Fruit fly (Drosophila melanogaster) whole organism, embryonic: ENCODE results near the gene CG7860.

Experiments
- Ada2b ChIP-seq: fragments of 200-800 bp; sonication (Bioruptor generic); IDR thresholded peaks from 2 replicates; pipeline ENCODE4 v1.3.6; 2022; ENCODE audit warnings: missing biosample characterization, missing genetic modification characterization
- Adf1 ChIP-seq: fragments of 200-800 bp; sonication (Bioruptor generic); IDR thresholded peaks from 2 replicates; pipeline ENCODE4 v1.3.6; 2022; ENCODE audit warnings: missing biosample characterization, missing genetic modification characterization
- Asciz ChIP-seq: fragments of 200-800 bp; sonication (Bioruptor generic); optimal IDR thresholded peaks from 2 replicates; lab custom pipeline; 2017; ENCODE audit warnings: missing biosample characterization, mild to moderate bottlenecking, missing genetic modification characterization, missing genetic modification reagents
- Atf6 ChIP-seq: fragments of 200-800 bp; sonication (Bioruptor generic); IDR thresholded peaks from 2 replicates; pipeline ENCODE4 v1.3.6; 2022; ENCODE audit warnings: missing biosample characterization, missing genetic modification characterization
- CG10654 ChIP-seq: fragments of 200-800 bp; sonication (Bioruptor generic); optimal IDR thresholded peaks from 2 replicates; lab custom pipeline; 2016; ENCODE audit warnings: missing biosample characterization, missing genetic modification characterization
- CG11560 ChIP-seq: fragments of 200-800 bp; sonication (Bioruptor generic); IDR thresholded peaks from 3 replicates; pipeline ENCODE4 v1.3.6; 2022; ENCODE audit warnings: missing biosample characterization, missing genetic modification characterization
- CG13123 ChIP-seq: fragments of 200-800 bp; sonication (Bioruptor generic); optimal IDR thresholded peaks from 2 replicates; lab custom pipeline; 2016; ENCODE audit warnings: missing biosample characterization, missing genetic modification characterization
- CG13424 ChIP-seq: fragments of 200-800 bp; sonication (Bioruptor generic); optimal IDR thresholded peaks from 2 replicates; lab custom pipeline; 2019; ENCODE audit warnings: missing biosample characterization, mild to moderate bottlenecking, missing genetic modification characterization, moderate library complexity
- CG1602 ChIP-seq: fragments of 200-800 bp; sonication (Bioruptor generic); optimal IDR thresholded peaks from 3 replicates; lab custom pipeline; 2016; ENCODE audit warnings: missing biosample characterization, missing genetic modification characterization
- CG1603 ChIP-seq: fragments of 200-800 bp; sonication (Bioruptor generic); optimal IDR thresholded peaks from 2 replicates; lab custom pipeline; 2019; ENCODE audit warnings: missing biosample characterization, mild to moderate bottlenecking, missing genetic modification characterization, moderate library complexity
- CG1647 ChIP-seq: fragments of 200-800 bp; sonication (Bioruptor generic); optimal IDR thresholded peaks from 3 replicates; lab custom pipeline; 2016; ENCODE audit warnings: missing biosample characterization, missing genetic modification characterization
- CG16863 ChIP-seq: fragments of 200-800 bp; sonication (Bioruptor generic); optimal IDR thresholded peaks from 3 replicates; lab custom pipeline; 2016; ENCODE audit warnings: missing biosample characterization, missing genetic modification characterization
- CG17186 ChIP-seq: fragments of 200-800 bp; sonication (Bioruptor generic); optimal IDR thresholded peaks from 3 replicates; lab custom pipeline; 2017; ENCODE audit warnings: missing biosample characterization, missing genetic modification reagents, missing genetic modification characterization
- CG17612 ChIP-seq: fragments of 200-800 bp; sonication (Bioruptor generic); IDR thresholded peaks from 2 replicates; pipeline ENCODE4 v1.3.6; 2022; ENCODE audit warnings: missing biosample characterization, missing genetic modification characterization
- CG2712 ChIP-seq: fragments of 200-800 bp; optimal IDR thresholded peaks from 3 replicates; lab custom pipeline; 2019; ENCODE audit warnings: missing biosample characterization, mild to moderate bottlenecking, missing genetic modification characterization, moderate library complexity
- CG33213 ChIP-seq: fragments of 200-800 bp; sonication (Bioruptor generic); optimal IDR thresholded peaks from 3 replicates; lab custom pipeline; 2016; ENCODE audit warnings: missing biosample characterization, missing genetic modification characterization
- CG3995 ChIP-seq: fragments of 200-800 bp; sonication (Bioruptor generic); optimal IDR thresholded peaks from 3 replicates; lab custom pipeline; 2016; ENCODE audit warnings: missing biosample characterization, missing genetic modification characterization
- CG42726 ChIP-seq: fragments of 200-800 bp; sonication (Bioruptor generic); IDR thresholded peaks from 2 replicates; pipeline ENCODE4 v1.3.6; 2022; ENCODE audit warnings: missing biosample characterization, missing genetic modification characterization; ENCODE audit not compliant: partially characterized antibody
- CG4328 ChIP-seq: fragments of 200-800 bp; sonication (Bioruptor generic); optimal IDR thresholded peaks from 3 replicates; lab custom pipeline; 2017; ENCODE audit warnings: missing biosample characterization, missing genetic modification reagents, missing genetic modification characterization
- CG4854 ChIP-seq: fragments of 200-800 bp; sonication (Bioruptor generic); optimal IDR thresholded peaks from 2 replicates; lab custom pipeline; 2016; ENCODE audit warnings: missing biosample characterization, missing genetic modification characterization, inconsistent platforms
- CG6654 ChIP-seq: fragments of 200-800 bp; sonication (Bioruptor generic); optimal IDR thresholded peaks from 2 replicates; lab custom pipeline; 2017; ENCODE audit warnings: missing biosample characterization, mild to moderate bottlenecking, missing genetic modification characterization
- CG7357 ChIP-seq: fragments of 200-800 bp; sonication (Bioruptor generic); IDR thresholded peaks from 3 replicates; pipeline ENCODE4 v1.3.6; 2022; ENCODE audit warnings: missing biosample characterization, missing genetic modification characterization
- CG7839 ChIP-seq: fragments of 200-800 bp; sonication (Bioruptor generic); optimal IDR thresholded peaks from 3 replicates; lab custom pipeline; 2018; ENCODE audit warnings: missing biosample characterization, mild to moderate bottlenecking, missing genetic modification characterization, moderate library complexity
- CG9215 ChIP-seq: fragments of 200-800 bp; sonication (Bioruptor generic); IDR thresholded peaks from 2 replicates; pipeline ENCODE4 v1.3.6; 2022; ENCODE audit warnings: missing biosample characterization, missing genetic modification characterization
- CoRest ChIP-seq: fragments of 200-800 bp; sonication (Bioruptor generic); optimal IDR thresholded peaks from 3 replicates; lab custom pipeline; 2018; ENCODE audit warnings: missing biosample characterization, mild to moderate bottlenecking, missing genetic modification characterization, moderate library complexity
- E2f1 ChIP-seq: fragments of 200-800 bp; sonication (Bioruptor generic); IDR thresholded peaks from 2 replicates; pipeline ENCODE4 v1.3.6; 2022; ENCODE audit warnings: missing biosample characterization, missing genetic modification characterization
- Elba2 ChIP-seq: fragments of 200-800 bp; sonication (Bioruptor generic); optimal IDR thresholded peaks from 3 replicates; lab custom pipeline; 2016; ENCODE audit warnings: missing biosample characterization, missing genetic modification characterization
- Ets65A ChIP-seq: fragments of 200-800 bp; sonication (Bioruptor generic); peaks from one replicate; lab custom pipeline; 2016; ENCODE audit warnings: missing biosample characterization, missing genetic modification characterization
- Fer3 ChIP-seq: fragments of 200-800 bp; sonication (Bioruptor generic); optimal IDR thresholded peaks from 2 replicates; lab custom pipeline; 2018; ENCODE audit warnings: missing biosample characterization, mild to moderate bottlenecking, missing genetic modification characterization, moderate library complexity
- NfI ChIP-seq: fragments of 200-800 bp; sonication (Bioruptor generic); optimal IDR thresholded peaks from 3 replicates; lab custom pipeline; 2018; ENCODE audit warnings: missing biosample characterization, mild to moderate bottlenecking, missing genetic modification characterization, moderate library complexity
- Ptx1 ChIP-seq: fragments of 200-800 bp; sonication (Bioruptor generic); IDR thresholded peaks from 2 replicates; pipeline ENCODE4 v1.3.6; 2022; ENCODE audit warnings: missing biosample characterization, missing genetic modification characterization
- Scr ChIP-seq: fragments of 200-800 bp; sonication (Bioruptor generic); IDR thresholded peaks from 2 replicates; pipeline ENCODE4 v1.3.6; 2022; ENCODE audit warnings: missing biosample characterization, missing genetic modification characterization; ENCODE audit not compliant: partially characterized antibody
- Six4 ChIP-seq: fragments of 200-800 bp; sonication (Bioruptor generic); optimal IDR thresholded peaks from 2 replicates; lab custom pipeline; 2016; ENCODE audit warnings: missing biosample characterization, missing genetic modification characterization
- TFAM ChIP-seq: fragments of 200-800 bp; sonication (Bioruptor generic); optimal IDR thresholded peaks from 2 replicates; lab custom pipeline; 2017; ENCODE audit warnings: missing biosample characterization, missing genetic modification characterization, inconsistent platforms
- ap ChIP-seq: fragments of 200-800 bp; sonication (Bioruptor generic); IDR thresholded peaks from 2 replicates; pipeline ENCODE4 v1.3.6; 2022; ENCODE audit warnings: missing biosample characterization, missing genetic modification characterization
- emc ChIP-seq: fragments of 200-800 bp; sonication (Bioruptor generic); optimal IDR thresholded peaks from 2 replicates; lab custom pipeline; 2016; ENCODE audit warnings: missing biosample characterization, missing genetic modification characterization
- ems ChIP-seq: fragments of 200-800 bp; sonication (Bioruptor generic); optimal IDR thresholded peaks from 3 replicates; lab custom pipeline; 2016; ENCODE audit warnings: missing biosample characterization, missing genetic modification characterization
- fru ChIP-seq: fragments of >200 bp; optimal IDR thresholded peaks from 2 replicates; lab custom pipeline; 2017
- grn ChIP-seq: fragments of 200-800 bp; sonication (Bioruptor generic); optimal IDR thresholded peaks from 3 replicates; lab custom pipeline; 2017; ENCODE audit warnings: missing biosample characterization, missing genetic modification characterization
- gsb-n ChIP-seq: fragments of 200-800 bp; sonication (Bioruptor generic); optimal IDR thresholded peaks from 3 replicates; lab custom pipeline; 2018; ENCODE audit warnings: missing biosample characterization, mild to moderate bottlenecking, missing genetic modification characterization
- hbn ChIP-seq: fragments of 200-800 bp; sonication (Bioruptor generic); IDR thresholded peaks from 2 replicates; pipeline ENCODE4 v1.3.6; 2022; ENCODE audit warnings: missing biosample characterization, missing genetic modification characterization; ENCODE audit not compliant: partially characterized antibody
- klu ChIP-seq: fragments of 200-800 bp; sonication (Bioruptor generic); IDR thresholded peaks from 2 replicates; pipeline ENCODE4 v1.3.6; 2022; ENCODE audit warnings: missing biosample characterization, missing genetic modification characterization
- knrl ChIP-seq: fragments of 200-800 bp; sonication (Bioruptor generic); IDR thresholded peaks from 3 replicates; pipeline ENCODE4 v1.3.6; 2022; ENCODE audit warnings: missing biosample characterization, missing genetic modification characterization; ENCODE audit not compliant: partially characterized antibody
- nau ChIP-seq: fragments of 200-800 bp; sonication (Bioruptor generic); optimal IDR thresholded peaks from 3 replicates; lab custom pipeline; 2017; ENCODE audit warnings: missing biosample characterization, mild to moderate bottlenecking, missing genetic modification characterization, missing genetic modification reagents
- oc ChIP-seq: fragments of 200-800 bp; sonication (Bioruptor generic); optimal IDR thresholded peaks from 2 replicates; lab custom pipeline; 2018; ENCODE audit warnings: missing biosample characterization, mild to moderate bottlenecking, missing genetic modification characterization, moderate library complexity
- otp ChIP-seq: fragments of 200-800 bp; sonication (Bioruptor generic); IDR thresholded peaks from 3 replicates; pipeline ENCODE4, ENCODE4 v1.3.6; 2022; ENCODE audit warnings: missing biosample characterization, missing genetic modification characterization
- schlank ChIP-seq: fragments of 200-800 bp; sonication (Bioruptor generic); optimal IDR thresholded peaks from 2 replicates; lab custom pipeline; 2018; ENCODE audit warnings: missing biosample characterization, mild to moderate bottlenecking, missing genetic modification characterization
- slp2 ChIP-seq: fragments of 200-800 bp; sonication (Bioruptor generic); optimal IDR thresholded peaks from 2 replicates; lab custom pipeline; 2016; ENCODE audit warnings: missing biosample characterization, missing genetic modification characterization
- sna ChIP-seq: fragments of 200-800 bp; sonication (Bioruptor generic); IDR thresholded peaks from 2 replicates; pipeline ENCODE4 v1.3.6; 2022; ENCODE audit warnings: missing biosample characterization, missing genetic modification characterization; ENCODE audit not compliant: partially characterized antibody
- trh ChIP-seq: fragments of 200-800 bp; sonication (Bioruptor generic); optimal IDR thresholded peaks from 2 replicates; lab custom pipeline; 2016; ENCODE audit warnings: missing biosample characterization, missing genetic modification characterization

CG7860 gene

DNA sequence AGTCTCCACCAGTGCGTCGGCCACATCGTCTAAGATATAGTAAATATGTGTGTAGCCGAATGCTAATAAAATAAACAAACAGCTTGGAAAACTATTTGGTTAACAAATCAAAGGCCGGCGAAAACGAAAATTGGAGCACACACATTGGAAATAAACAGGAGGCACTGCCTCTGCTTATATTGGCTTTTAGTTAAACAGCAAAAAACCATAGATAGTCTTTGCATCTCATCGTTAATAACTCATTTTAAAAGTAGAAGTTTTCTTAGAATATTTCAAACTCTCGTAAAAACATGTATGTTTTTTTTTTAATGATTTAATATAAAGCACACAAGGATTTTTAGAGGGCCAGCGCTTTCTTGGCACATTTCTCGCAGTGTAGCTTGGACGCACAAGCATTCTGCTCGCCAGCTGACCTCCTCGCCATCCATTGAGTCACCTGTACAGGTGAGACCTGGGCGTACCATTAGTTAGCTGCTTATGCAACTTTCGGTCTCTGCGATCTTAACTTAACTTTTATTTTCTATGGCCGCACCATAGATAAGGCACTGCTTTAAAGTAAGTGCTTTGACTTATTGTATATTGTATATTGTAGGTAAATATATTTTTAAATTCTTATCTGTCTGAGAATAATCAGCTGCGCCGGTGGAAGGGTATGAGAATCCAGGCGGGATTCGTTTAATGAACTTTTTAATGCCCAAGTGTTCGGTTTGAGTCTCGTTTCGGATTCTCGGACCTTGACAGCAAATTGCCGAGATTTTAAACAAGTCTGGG is 23.1 kb downstream of the CG7860 start (continued):
- TF ChIP-seq sna (GFP tag; lab: Robert Waterston, UW) = no peak
- peak; percentile 14 for TF ChIP-seq CG4854
- peak; percentile 28 for TF ChIP-seq CG10654
- TF ChIP-seq CoRest = peak; percentile 41
- TF ChIP-seq fru = no peak
- TF ChIP-seq Ets65A (GFP tag; lab: Kevin White, UChicago) = no peak
- TF ChIP-seq ap = no peak
- peak; percentile 50 for TF ChIP-seq CG33213 (GFP tag; lab: Kevin White, UChicago)
- TF ChIP-seq Six4 (GFP tag; lab: Kevin White, UChicago) = no peak
- TF ChIP-seq ems (GFP tag; lab: Kevin White, UChicago) = no peak
- no peak for TF ChIP-seq nau
- TF ChIP-seq CG1603 (tag; lab: Kevin White, UChicago) = peak; percentile 33
- TF ChIP-seq Asciz (GFP tag; lab: Kevin White, UChicago) = peak; percentile 22
- TF ChIP-seq CG42726 (GFP tag; lab: Robert Waterston, UW) = no peak
- TF ChIP-seq Atf6 (GFP tag; lab: Robert Waterston, UW) = peak; percentile 63
- no peak for TF ChIP-seq Scr (GFP tag; lab: Robert Waterston, UW)
- TF ChIP-seq CG17612 (GFP tag; lab: Robert Waterston, UW) = no peak
- peak; percentile 55 for TF ChIP-seq Ptx1
- no peak for TF ChIP-seq CG1647 (GFP tag; lab: Kevin White, UChicago)
- peak; percentile 29; the same call in 1 of the 2 replicates for TF ChIP-seq Ada2b (GFP tag; lab: Robert Waterston, UW)
- TF ChIP-seq emc (GFP tag; lab: Kevin White, UChicago) = no peak
- no peak for TF ChIP-seq slp2 (GFP tag; lab: Kevin White, UChicago)
- no peak for TF ChIP-seq CG11560 (tag; lab: Robert Waterston, UW)
- peak; percentile 51 for TF ChIP-seq CG7839 (tag; lab: Kevin White, UChicago)
- 0 out of 2 replicates have a peak, but pooled peaks have one; percentile 15 for TF ChIP-seq Adf1 (GFP tag; lab: Robert Waterston, UW)
- TF ChIP-seq Elba2 (GFP tag; lab: Kevin White, UChicago) = no peak
- no peak for TF ChIP-seq CG13123
- no peak for TF ChIP-seq hbn (GFP tag; lab: Robert Waterston, UW)
- no peak for TF ChIP-seq grn (GFP tag; lab: Kevin White, UChicago)
- no peak for TF ChIP-seq E2f1 (GFP tag; lab: Robert Waterston, UW)
- TF ChIP-seq CG6654 (GFP tag; lab: Kevin White, UChicago) = no peak
- TF ChIP-seq CG13424 = peak; percentile 53
- peak; percentile 16 for TF ChIP-seq NfI (GFP tag; lab: Kevin White, UChicago)
- peak; percentile 74 for TF ChIP-seq CG9215 (GFP tag; lab: Robert Waterston, UW)
- no peak for TF ChIP-seq CG4328 (GFP tag; lab: Kevin White, UChicago)
- TF ChIP-seq CG1602 = no peak
- TF ChIP-seq CG3995 (GFP tag; lab: Kevin White, UChicago) = no peak
- TF ChIP-seq CG7357 (GFP tag; lab: Robert Waterston, UW) = 0 out of 3 replicates have a peak, but pooled peaks have one; percentile 28
- no peak for TF ChIP-seq schlank (tag; lab: Kevin White, UChicago)
- peak; percentile 29 for TF ChIP-seq Fer3 (tag; lab: Kevin White, UChicago)
- no peak for TF ChIP-seq otp (GFP tag; lab: Robert Waterston, UW)
- no peak for TF ChIP-seq knrl (GFP tag; lab: Robert Waterston, UW)
- TF ChIP-seq trh (GFP tag; lab: Kevin White, UChicago) = no peak
- TF ChIP-seq CG17186 = no peak
- TF ChIP-seq CG16863 (GFP tag; lab: Kevin White, UChicago) = peak; percentile 21
- peak; percentile 23 for TF ChIP-seq CG2712 (tag; lab: Kevin White, UChicago)
- no peak for TF ChIP-seq TFAM (GFP tag; lab: Kevin White, UChicago)
- no peak for TF ChIP-seq oc (tag; lab: Kevin White, UChicago)
- no peak for TF ChIP-seq klu
- peak; percentile 9 for TF ChIP-seq gsb-n (tag; lab: Kevin White, UChicago)
